Worm (Caenorhabditis elegans) whole organism, late embryonic: Measurements from ENCODE around the gene clec-183.
A peak's percentile ranks its signal among the peaks of the same experiment; 100 is the strongest.
"Not testable (repeated sequence)": the region's sequence is repeated elsewhere in the genome, so short reads cannot be mapped to it uniquely, and the experiment has no call there.

ENCODE experiments used
- C08G9.2 ChIP-seq: sonication (generic microtip); optimal IDR thresholded peaks from 2 replicates; lab custom pipeline; 2016; ENCODE audit warnings: mild to moderate bottlenecking, missing genetic modification characterization, moderate library complexity, missing compliant biosample characterization
- C38D4.7 ChIP-seq: fragments of 200-800 bp; sonication (Bioruptor generic); optimal IDR thresholded peaks from 2 replicates; lab custom pipeline; 2018; ENCODE audit warnings: mild to moderate bottlenecking, missing genetic modification characterization, moderate library complexity, missing compliant biosample characterization
- F13H6.1 ChIP-seq: sonication (generic microtip); optimal IDR thresholded peaks from 2 replicates; lab custom pipeline; 2016; ENCODE audit warnings: missing genetic modification characterization, missing compliant biosample characterization
- K09A11.1 ChIP-seq: sonication (generic microtip); optimal IDR thresholded peaks from 2 replicates; lab custom pipeline; 2017; ENCODE audit warnings: antibody characterized with exemption, mild to moderate bottlenecking, missing genetic modification characterization, missing compliant biosample characterization; ENCODE audit not compliant: insufficient read depth
- T23F11.4 ChIP-seq: fragments of 200-800 bp; sonication (Bioruptor generic); optimal IDR thresholded peaks from 2 replicates; lab custom pipeline; 2018; ENCODE audit warnings: mild to moderate bottlenecking, missing genetic modification characterization, missing compliant biosample characterization
- Y22D7AL.16 ChIP-seq: sonication (generic microtip); optimal IDR thresholded peaks from 2 replicates; lab custom pipeline; 2016; ENCODE audit warnings: missing genetic modification characterization, missing compliant biosample characterization
- ahr-1 ChIP-seq: sonication (generic microtip); optimal IDR thresholded peaks from 2 replicates; lab custom pipeline; 2016; ENCODE audit warnings: missing genetic modification characterization, missing compliant biosample characterization
- ceh-14 ChIP-seq: sonication (generic microtip); optimal IDR thresholded peaks from 2 replicates; lab custom pipeline; 2016; ENCODE audit warnings: missing genotype, missing genetic modification characterization, missing compliant biosample characterization
- ceh-18 ChIP-seq: sonication (generic microtip); optimal IDR thresholded peaks from 2 replicates; lab custom pipeline; 2016; ENCODE audit warnings: missing genetic modification characterization, missing compliant biosample characterization
- ceh-19 ChIP-seq: fragments of 200-800 bp; sonication (Bioruptor generic); optimal IDR thresholded peaks from 2 replicates; lab custom pipeline; 2018; ENCODE audit warnings: mild to moderate bottlenecking, missing genetic modification characterization, missing compliant biosample characterization
- ceh-2 ChIP-seq: sonication (generic microtip); optimal IDR thresholded peaks from 2 replicates; lab custom pipeline; 2016; ENCODE audit warnings: missing genotype, missing genetic modification characterization, missing compliant biosample characterization
- ceh-22 ChIP-seq: sonication (generic microtip); optimal IDR thresholded peaks from 2 replicates; lab custom pipeline; 2017; ENCODE audit warnings: missing biosample characterization, missing genetic modification characterization
- ceh-30 ChIP-seq: fragments of 150-350 bp; optimal IDR thresholded peaks from 2 replicates; lab custom pipeline; 2014; ENCODE audit warnings: missing biosample characterization, missing genetic modification characterization
- ceh-34 ChIP-seq: sonication (generic microtip); optimal IDR thresholded peaks from 2 replicates; lab custom pipeline; 2016; ENCODE audit warnings: mild to moderate bottlenecking, missing genetic modification characterization, missing compliant biosample characterization
- ceh-45 ChIP-seq: fragments of 200-800 bp; sonication (Bioruptor generic); IDR thresholded peaks from 2 replicates; pipeline ENCODE4 v1.3.6; 2022; ENCODE audit warnings: missing genetic modification reagents, missing genetic modification characterization, missing compliant biosample characterization
- ceh-6 ChIP-seq: fragments of 200-800 bp; sonication (Bioruptor generic); optimal IDR thresholded peaks from 2 replicates; lab custom pipeline; 2018; ENCODE audit warnings: mild to moderate bottlenecking, missing genetic modification characterization, missing compliant biosample characterization
- elt-2 ChIP-seq: sonication (generic microtip); optimal IDR thresholded peaks from 2 replicates; lab custom pipeline; 2016; ENCODE audit warnings: missing genetic modification reagents, missing genetic modification characterization, missing compliant biosample characterization
- elt-4 ChIP-seq: sonication (generic microtip); optimal IDR thresholded peaks from 2 replicates; lab custom pipeline; 2016; ENCODE audit warnings: missing genetic modification characterization, missing compliant biosample characterization
- ets-4 ChIP-seq: sonication (generic microtip); optimal IDR thresholded peaks from 2 replicates; lab custom pipeline; 2016; ENCODE audit warnings: missing genetic modification characterization, missing compliant biosample characterization
- eyg-1 ChIP-seq: sonication (generic microtip); optimal IDR thresholded peaks from 2 replicates; lab custom pipeline; 2016; ENCODE audit warnings: missing genotype, missing genetic modification characterization, missing compliant biosample characterization
- fax-1 ChIP-seq: sonication (generic microtip); optimal IDR thresholded peaks from 2 replicates; lab custom pipeline; 2016; ENCODE audit warnings: missing genotype, missing genetic modification characterization, missing compliant biosample characterization
- fkh-6 ChIP-seq: sonication (generic microtip); optimal IDR thresholded peaks from 2 replicates; lab custom pipeline; 2016; ENCODE audit warnings: missing genetic modification characterization, missing compliant biosample characterization
- gmeb-2 ChIP-seq: sonication (generic microtip); optimal IDR thresholded peaks from 2 replicates; lab custom pipeline; 2016; ENCODE audit warnings: missing genetic modification characterization, inconsistent platforms, missing compliant biosample characterization
- hlh-13 ChIP-seq: fragments of 200-800 bp; sonication (Bioruptor generic); optimal IDR thresholded peaks from 2 replicates; lab custom pipeline; 2018; ENCODE audit warnings: mild to moderate bottlenecking, missing genetic modification characterization, missing compliant biosample characterization
- hlh-15 ChIP-seq: sonication (generic microtip); optimal IDR thresholded peaks from 2 replicates; lab custom pipeline; 2016; ENCODE audit warnings: missing genetic modification characterization, missing compliant biosample characterization
- hlh-6 ChIP-seq: sonication (generic microtip); optimal IDR thresholded peaks from 2 replicates; lab custom pipeline; 2016; ENCODE audit warnings: missing genotype, missing genetic modification characterization, missing compliant biosample characterization
- hlh-8 ChIP-seq: sonication (generic microtip); optimal IDR thresholded peaks from 2 replicates; lab custom pipeline; 2016; ENCODE audit warnings: missing genotype, missing genetic modification characterization, missing compliant biosample characterization
- lim-6 ChIP-seq: sonication (generic microtip); optimal IDR thresholded peaks from 2 replicates; lab custom pipeline; 2016; ENCODE audit warnings: missing genetic modification characterization, missing compliant biosample characterization
- madf-2 ChIP-seq: sonication (generic microtip); optimal IDR thresholded peaks from 2 replicates; lab custom pipeline; 2017; ENCODE audit warnings: missing genetic modification characterization, missing compliant biosample characterization
- mec-3 ChIP-seq: sonication (generic microtip); optimal IDR thresholded peaks from 2 replicates; lab custom pipeline; 2016; ENCODE audit warnings: borderline replicate concordance, missing genetic modification characterization, missing compliant biosample characterization
- nhr-11 ChIP-seq: fragments of 150-350 bp; optimal IDR thresholded peaks from 2 replicates; lab custom pipeline; 2014; ENCODE audit warnings: missing biosample characterization, missing genetic modification characterization
- nhr-232 ChIP-seq: sonication (generic microtip); optimal IDR thresholded peaks from 2 replicates; lab custom pipeline; 2016; ENCODE audit warnings: missing genetic modification characterization, missing compliant biosample characterization
- npax-4 ChIP-seq: sonication (generic microtip); optimal IDR thresholded peaks from 2 replicates; lab custom pipeline; 2016; ENCODE audit warnings: missing genetic modification characterization, missing compliant biosample characterization
- odd-2 ChIP-seq: sonication (generic microtip); optimal IDR thresholded peaks from 2 replicates; lab custom pipeline; 2017; ENCODE audit warnings: antibody characterized with exemption, mild to moderate bottlenecking, missing genetic modification characterization, missing compliant biosample characterization
- pag-3 ChIP-seq: sonication (generic microtip); optimal IDR thresholded peaks from 2 replicates; lab custom pipeline; 2016; ENCODE audit warnings: missing compliant biosample characterization, missing genetic modification characterization, borderline replicate concordance
- pat-9 ChIP-seq: fragments of 200-800 bp; sonication (Bioruptor generic); optimal IDR thresholded peaks from 2 replicates; lab custom pipeline; 2018; ENCODE audit warnings: mild to moderate bottlenecking, missing genetic modification characterization, moderate library complexity, missing compliant biosample characterization
- pha-4 ChIP-seq: fragments of 150-350 bp; optimal IDR thresholded peaks from 2 replicates; lab custom pipeline; 2018; ENCODE audit warnings: missing biosample characterization, missing genetic modification reagents, missing genetic modification characterization
- pqm-1 ChIP-seq: sonication (generic microtip); optimal IDR thresholded peaks from 2 replicates; lab custom pipeline; 2016; ENCODE audit warnings: missing genetic modification characterization, missing compliant biosample characterization
- pros-1 ChIP-seq: fragments of 150-350 bp; optimal IDR thresholded peaks from 2 replicates; lab custom pipeline; 2014; ENCODE audit warnings: missing biosample characterization, missing genetic modification reagents, missing genetic modification characterization
- ref-2 ChIP-seq: sonication (generic microtip); optimal IDR thresholded peaks from 2 replicates; lab custom pipeline; 2016; ENCODE audit warnings: missing genetic modification characterization, missing compliant biosample characterization
- rnt-1 ChIP-seq: sonication (generic microtip); optimal IDR thresholded peaks from 2 replicates; lab custom pipeline; 2016; ENCODE audit warnings: missing genetic modification characterization, missing compliant biosample characterization
- sox-2 ChIP-seq: fragments of 200-800 bp; sonication (Bioruptor generic); IDR thresholded peaks from 2 replicates; pipeline ENCODE4 v1.3.6; 2022; ENCODE audit warnings: missing genetic modification reagents, missing genetic modification characterization, missing compliant biosample characterization
- syd-9 ChIP-seq: sonication (generic microtip); optimal IDR thresholded peaks from 2 replicates; lab custom pipeline; 2016; ENCODE audit warnings: mild to moderate bottlenecking, missing genetic modification characterization, moderate library complexity, missing compliant biosample characterization
- tbx-2 ChIP-seq: sonication (generic microtip); optimal IDR thresholded peaks from 2 replicates; lab custom pipeline; 2016; ENCODE audit warnings: missing genetic modification characterization, missing compliant biosample characterization
- tbx-7 ChIP-seq: sonication (generic microtip); optimal IDR thresholded peaks from 2 replicates; lab custom pipeline; 2016; ENCODE audit warnings: missing genotype, missing genetic modification characterization, missing compliant biosample characterization
- ttx-3 ChIP-seq: sonication (generic microtip); optimal IDR thresholded peaks from 2 replicates; lab custom pipeline; 2016; ENCODE audit warnings: missing genetic modification reagents, missing genetic modification characterization, missing compliant biosample characterization
- unc-42 ChIP-seq: sonication (generic microtip); optimal IDR thresholded peaks from 2 replicates; lab custom pipeline; 2016; ENCODE audit warnings: missing genotype, missing genetic modification characterization, missing compliant biosample characterization
- unc-55 ChIP-seq: sonication (generic microtip); optimal IDR thresholded peaks from 2 replicates; lab custom pipeline; 2017; ENCODE audit warnings: missing biosample characterization, missing genetic modification reagents, missing genetic modification characterization
- unc-86 ChIP-seq: sonication (generic microtip); optimal IDR thresholded peaks from 2 replicates; lab custom pipeline; 2016; ENCODE audit warnings: missing genetic modification characterization, missing compliant biosample characterization
- ztf-16 ChIP-seq: sonication (generic microtip); optimal IDR thresholded peaks from 2 replicates; lab custom pipeline; 2017; ENCODE audit warnings: missing genetic modification characterization, missing compliant biosample characterization

The clec-183 gene

ce11 chrIV:9312827-9313226 is 15.0 kb upstream of the clec-183 start, which contains the start of gene F49C12.7:
Gene F49C12.7, minus strand, starts transcription at chrIV:9312927.
- not testable (repeated sequence) for TF ChIP-seq pag-3; ref-2 (tag; lab: Kevin White, UChicago); hlh-15 (tag; lab: Kevin White, UChicago)
- TF ChIP-seq, all 69 proteins: peak for 0; not testable (repeated sequence) for 69

ce11 chrIV:9316068-9316681 is 11.6 kb upstream of the clec-183 start, which contains the start of the genes F49C12.9 and rpn-7:
Gene F49C12.9, minus strand, starts transcription at chrIV:9316215.
Gene rpn-7, plus strand, starts transcription at chrIV:9316631.
- TF ChIP-seq K09A11.1: peak; percentile 81
- TF ChIP-seq C08G9.2 (tag; lab: Kevin White, UChicago): peak; percentile 23
- TF ChIP-seq tbx-2 (tag; lab: Kevin White, UChicago): peak; percentile 79
- peak; percentile 61 for TF ChIP-seq C38D4.7 (GFP tag; lab: Kevin White, UChicago)
- TF ChIP-seq pat-9: peak; percentile 64
- peak; percentile 5 for TF ChIP-seq npax-4 (tag; lab: Kevin White, UChicago)
- TF ChIP-seq ceh-34: peak; percentile 68
- peak; percentile 35 for TF ChIP-seq F13H6.1 (tag; lab: Kevin White, UChicago)
- TF ChIP-seq sox-2: peak; percentile 72
- no peak for TF ChIP-seq pha-4 (tag; lab: Kevin White, UChicago)
- peak; percentile 65 for TF ChIP-seq fkh-6 (tag; lab: Kevin White, UChicago)
- peak; percentile 65 for TF ChIP-seq unc-42 (tag; lab: Kevin White, UChicago)
- peak; percentile 22 for TF ChIP-seq ref-2 (tag; lab: Kevin White, UChicago)
- no peak for TF ChIP-seq nhr-11 (tag; lab: Kevin White, UChicago)
- peak; percentile 82 for TF ChIP-seq elt-2 (tag; lab: Kevin White, UChicago)
- TF ChIP-seq ceh-22 (tag; lab: Kevin White, UChicago): no peak
- peak; percentile 43 for TF ChIP-seq fax-1 (tag; lab: Kevin White, UChicago)
- TF ChIP-seq T23F11.4: peak; percentile 13
- peak; percentile 62 for TF ChIP-seq ceh-2 (tag; lab: Kevin White, UChicago)
- TF ChIP-seq pqm-1 (tag; lab: Kevin White, UChicago): no peak
- TF ChIP-seq madf-2 (tag; lab: Kevin White, UChicago): no peak
- TF ChIP-seq mec-3: no peak
- TF ChIP-seq eyg-1: peak; percentile 28
- TF ChIP-seq tbx-7 (tag; lab: Kevin White, UChicago): no peak
- peak; percentile 42 for TF ChIP-seq rnt-1 (tag; lab: Kevin White, UChicago)
- TF ChIP-seq hlh-8 (tag; lab: Kevin White, UChicago): no peak
- peak; percentile 34 for TF ChIP-seq ceh-18 (tag; lab: Kevin White, UChicago)
- TF ChIP-seq hlh-15 (tag; lab: Kevin White, UChicago): peak; percentile 59
- peak; percentile 73 for TF ChIP-seq ttx-3 (tag; lab: Kevin White, UChicago)
- TF ChIP-seq elt-4 (tag; lab: Kevin White, UChicago): no peak
- peak; percentile 51 for TF ChIP-seq hlh-6 (tag; lab: Kevin White, UChicago)
- peak; percentile 55 for TF ChIP-seq unc-86 (tag; lab: Kevin White, UChicago)
- TF ChIP-seq hlh-13 (GFP tag; lab: Kevin White, UChicago): no peak
- TF ChIP-seq pag-3: no peak
- no peak for TF ChIP-seq pros-1
- no peak for TF ChIP-seq Y22D7AL.16 (tag; lab: Kevin White, UChicago)
- TF ChIP-seq nhr-232 (tag; lab: Kevin White, UChicago): peak; percentile 72
- 0 out of 2 replicates have a peak, but pooled peaks have one; percentile 42 for TF ChIP-seq ceh-45 (GFP tag; lab: Robert Waterston, UW)
- no peak for TF ChIP-seq ets-4 (tag; lab: Kevin White, UChicago)
- no peak for TF ChIP-seq unc-55 (GFP tag; lab: Kevin White, UChicago)
- TF ChIP-seq gmeb-2: no peak
- peak; percentile 31 for TF ChIP-seq odd-2 (tag; lab: Kevin White, UChicago)
- TF ChIP-seq ceh-14 (tag; lab: Kevin White, UChicago): peak; percentile 73
- TF ChIP-seq lim-6 (tag; lab: Kevin White, UChicago): peak; percentile 19
- peak; percentile 64 for TF ChIP-seq ceh-6 (GFP tag; lab: Kevin White, UChicago)
- TF ChIP-seq syd-9 (tag; lab: Kevin White, UChicago): peak; percentile 24
- TF ChIP-seq ceh-19 (GFP tag; lab: Kevin White, UChicago): peak; percentile 60
- no peak for TF ChIP-seq ceh-30
- TF ChIP-seq ztf-16: peak; percentile 49
- TF ChIP-seq ahr-1: peak; percentile 0
